Worm (Caenorhabditis elegans) whole organism, midembryonic: Measurements from ENCODE around the gene asp-15.

Experiments
- T22C8.4 ChIP-seq: fragments of 200-800 bp; sonication (Bioruptor generic); IDR thresholded peaks from 2 replicates; pipeline ENCODE4 v1.3.6; 2022; ENCODE audit warnings: missing genetic modification characterization, missing compliant biosample characterization
- flt-1 ChIP-seq: fragments of 200-800 bp; sonication (Bioruptor generic); IDR thresholded peaks from 2 replicates; pipeline ENCODE4 v1.3.6; 2022; ENCODE audit warnings: missing genetic modification characterization, missing compliant biosample characterization
- med-1 ChIP-seq: sonication (generic microtip); optimal IDR thresholded peaks from 2 replicates; lab custom pipeline; 2017; ENCODE audit warnings: missing genetic modification characterization, mild to moderate bottlenecking, missing compliant biosample characterization, antibody characterized with exemption, missing genetic modification reagents; ENCODE audit not compliant: insufficient read depth
- ztf-23 ChIP-seq: fragments of 200-800 bp; sonication (Bioruptor generic); IDR thresholded peaks from 2 replicates; pipeline ENCODE4 v1.3.6; 2022; ENCODE audit warnings: missing genetic modification reagents, missing genetic modification characterization, missing compliant biosample characterization
- ztf-29 ChIP-seq: fragments of 200-800 bp; sonication (Bioruptor generic); IDR thresholded peaks from 2 replicates; pipeline ENCODE4 v1.3.6; 2022; ENCODE audit warnings: missing genetic modification reagents, missing genetic modification characterization, missing compliant biosample characterization

DNA sequence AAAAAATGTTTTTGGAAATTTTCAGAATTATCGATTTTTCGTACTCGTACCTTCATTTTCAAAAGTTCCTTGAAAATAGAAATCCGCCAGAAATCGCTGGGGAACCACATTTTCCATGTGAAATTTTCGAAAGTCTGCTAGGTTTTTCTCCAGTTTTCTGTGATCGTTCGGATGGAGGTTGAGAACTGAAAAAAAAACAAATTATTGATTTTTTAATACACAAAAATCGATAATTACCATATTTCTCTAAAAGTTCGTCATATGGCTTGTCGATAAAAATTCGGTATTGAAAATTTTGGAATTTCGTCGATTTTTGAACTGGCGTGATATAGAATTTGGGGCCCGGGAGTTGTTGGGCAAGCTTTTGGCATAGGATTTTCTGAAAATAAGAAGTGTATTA is 32.2 kb upstream of the asp-15 start:
- TF ChIP-seq ztf-29 (no peak), flt-1 (no peak), ztf-23 (no peak), T22C8.4 (GFP tag; lab: Robert Waterston, UW) (peak; percentile 6; the same call in 1 of the 2 replicates), med-1 (GFP tag; lab: Kevin White, UChicago) (no peak)
